Fruit fly (Drosophila melanogaster) whole organism: Measurements from ENCODE around the gene Pis.

Experiments used
- CG8478 ChIP-seq: fragments of >200 bp; optimal IDR thresholded peaks from 2 replicates; lab custom pipeline; 2018; ENCODE audit warnings: inconsistent platforms
- Dll ChIP-seq: fragments of >200 bp; optimal IDR thresholded peaks from 2 replicates; lab custom pipeline; 2017
- EcR ChIP-seq, 2 experiments: fragments of >200 bp; optimal IDR thresholded peaks; 2 replicates each; lab custom pipeline; 2017; ENCODE audit warnings: missing biosample characterization in 2 of 2, missing genetic modification characterization in 2 of 2, missing genetic modification reagents in 2 of 2
- pan ChIP-seq: fragments of >200 bp; optimal IDR thresholded peaks from 2 replicates; lab custom pipeline; 2017
- psq ChIP-seq: fragments of >200 bp; optimal IDR thresholded peaks from 2 replicates; lab custom pipeline; 2017
- usp ChIP-seq: fragments of >200 bp; optimal IDR thresholded peaks from 2 replicates; lab custom pipeline; 2017; ENCODE audit warnings: missing biosample characterization, missing genetic modification characterization, mixed read lengths

The Pis gene

dm6 chrX:15703720-15704206 is at the start of gene Pis, which contains the start of gene Hap40:
Gene Pis, minus strand, starts transcription at chrX:15703770.
Gene Hap40, plus strand, starts transcription at chrX:15704125.
- no peak for TF ChIP-seq usp
- no peak for TF ChIP-seq CG8478 (lab: Kevin White, UChicago)
- TF ChIP-seq pan (lab: Kevin White, UChicago), result no peak
- TF ChIP-seq Dll (lab: Kevin White, UChicago), result no peak
- TF ChIP-seq EcR (GFP tag; optimal IDR thresholded peaks at IDR 0.05; lab: Kevin White, UChicago), result no peak
- no peak for TF ChIP-seq psq

- TF ChIP-seq pan (lab: Kevin White, UChicago) (no peak), psq (no peak), Dll (lab: Kevin White, UChicago) (no peak), CG8478 (lab: Kevin White, UChicago) (no peak), usp (no peak), EcR (GFP tag; optimal IDR thresholded peaks at IDR 0.05; lab: Kevin White, UChicago) (no peak)
These were observed 45.4 kb upstream of the Pis start, which contains the start of gene Mvd for dm6 chrX:15748945-15749344. Gene Mvd, plus strand, starts transcription at chrX:15749166.

dm6 chrX:15746682-15747196 is 43.2 kb upstream of the Pis start:
- no peak for TF ChIP-seq usp
- no peak for TF ChIP-seq EcR (GFP tag; optimal IDR thresholded peaks at IDR 0.05; lab: Kevin White, UChicago)
- no peak for TF ChIP-seq Dll (lab: Kevin White, UChicago)
- TF ChIP-seq psq, result no peak
- no peak for TF ChIP-seq CG8478 (lab: Kevin White, UChicago)
- no peak for TF ChIP-seq pan (lab: Kevin White, UChicago)

dm6 chrX:15745905-15746681 is 42.5 kb upstream of the Pis start, which contains the start of the genes CG8944 and CCT6:
Gene CG8944, minus strand, starts transcription at chrX:15746231.
Gene CCT6, plus strand, starts transcription at chrX:15746648.
- TF ChIP-seq Dll (lab: Kevin White, UChicago) (no peak), pan (lab: Kevin White, UChicago) (no peak), CG8478 (lab: Kevin White, UChicago) (no peak), psq (no peak), EcR (GFP tag; optimal IDR thresholded peaks at IDR 0.05; lab: Kevin White, UChicago) (no peak), usp (no peak)

- TF ChIP-seq Dll (lab: Kevin White, UChicago) (no peak), usp (no peak)
These were observed 37.3 kb upstream of the Pis start for dm6 chrX:15740881-15741280.

- TF ChIP-seq pan (lab: Kevin White, UChicago) (no peak), psq (no peak), usp (no peak), CG8478 (lab: Kevin White, UChicago) (no peak), EcR (GFP tag; optimal IDR thresholded peaks at IDR 0.05; lab: Kevin White, UChicago) (no peak), Dll (lab: Kevin White, UChicago) (no peak)
These were observed 36.7 kb upstream of the Pis start for dm6 chrX:15740288-15740726.

- no peak for TF ChIP-seq EcR (GFP tag; optimal IDR thresholded peaks at IDR 0.05; lab: Kevin White, UChicago)
- no peak for TF ChIP-seq CG8478 (lab: Kevin White, UChicago)
- TF ChIP-seq pan (lab: Kevin White, UChicago), result no peak
- TF ChIP-seq psq, result no peak
- no peak for TF ChIP-seq usp
- no peak for TF ChIP-seq Dll (lab: Kevin White, UChicago)
These were observed 35.5 kb upstream of the Pis start, which contains the start of the genes CG11679 and CG8206 for dm6 chrX:15738890-15739550. Gene CG11679, minus strand, starts transcription at chrX:15738954. Gene CG8206, plus strand, starts transcription at chrX:15739230.

dm6 chrX:15737110-15737509 is 33.5 kb upstream of the Pis start, which contains the start of gene Arp6:
Gene Arp6, minus strand, starts transcription at chrX:15737120.
- TF ChIP-seq CG8478 (lab: Kevin White, UChicago) (no peak), usp (no peak), Dll (lab: Kevin White, UChicago) (no peak), psq (no peak), pan (lab: Kevin White, UChicago) (no peak), EcR (GFP tag; optimal IDR thresholded peaks at IDR 0.05; lab: Kevin White, UChicago) (no peak)

dm6 chrX:15733995-15734394 is 30.4 kb upstream of the Pis start, which contains the start of the genes CG12379 and MagR:
Gene CG12379, minus strand, starts transcription at chrX:15733996.
Gene MagR, plus strand, starts transcription at chrX:15734270.
- TF ChIP-seq psq (no peak), pan (lab: Kevin White, UChicago) (no peak), EcR (GFP tag; optimal IDR thresholded peaks at IDR 0.05; lab: Kevin White, UChicago) (no peak), CG8478 (lab: Kevin White, UChicago) (no peak), Dll (lab: Kevin White, UChicago) (no peak), usp (no peak)

- no peak for TF ChIP-seq pan (lab: Kevin White, UChicago)
- no peak for TF ChIP-seq Dll (lab: Kevin White, UChicago)
- TF ChIP-seq usp, result no peak
- TF ChIP-seq psq, result no peak
- TF ChIP-seq EcR (GFP tag; optimal IDR thresholded peaks at IDR 0.05; lab: Kevin White, UChicago), result no peak
- no peak for TF ChIP-seq CG8478 (lab: Kevin White, UChicago)
These were observed 29.8 kb upstream of the Pis start for dm6 chrX:15733192-15733892.

dm6 chrX:15731968-15732367 is 28.4 kb upstream of the Pis start, which contains the start of gene CG8191:
Gene CG8191, plus strand, starts transcription at chrX:15732178.
- TF ChIP-seq Dll (lab: Kevin White, UChicago) (no peak), psq (no peak), pan (lab: Kevin White, UChicago) (no peak), EcR (GFP tag; optimal IDR thresholded peaks at IDR 0.05; lab: Kevin White, UChicago) (no peak), usp (no peak), CG8478 (lab: Kevin White, UChicago) (no peak)
